Fruit fly (Drosophila melanogaster) whole organism, pupa: ENCODE measurements around the gene NdufA3.
A peak's percentile ranks its signal among the peaks of the same experiment; 100 is the strongest.

Source experiments
- CG10348 ChIP-seq: fragments of 200-800 bp; sonication (Bioruptor generic); IDR thresholded peaks from 2 replicates; pipeline ENCODE4 v1.3.6; 2022; ENCODE audit warnings: missing biosample characterization, missing genetic modification characterization
- CG12605 ChIP-seq: fragments of 200-800 bp; sonication (Bioruptor generic); IDR thresholded peaks from 2 replicates; pipeline ENCODE4 v1.3.6; 2022; ENCODE audit warnings: missing biosample characterization, missing genetic modification characterization
- CG13204 ChIP-seq: fragments of 200-800 bp; sonication (Bioruptor generic); optimal IDR thresholded peaks from 2 replicates; lab custom pipeline; 2018; ENCODE audit warnings: missing biosample characterization, mild to moderate bottlenecking, missing genetic modification characterization, moderate library complexity
- CG14655 ChIP-seq: fragments of 200-800 bp; sonication (Bioruptor generic); optimal IDR thresholded peaks from 3 replicates; lab custom pipeline; 2017; ENCODE audit warnings: mild to moderate bottlenecking, missing biosample characterization, missing genetic modification reagents, missing genetic modification characterization
- CG15710 ChIP-seq: fragments of 200-800 bp; sonication (Bioruptor generic); optimal IDR thresholded peaks from 2 replicates; lab custom pipeline; 2018; ENCODE audit warnings: missing biosample characterization, mild to moderate bottlenecking, missing genetic modification characterization, moderate library complexity
- CG17806 ChIP-seq: fragments of 200-800 bp; sonication (Bioruptor generic); optimal IDR thresholded peaks from 2 replicates; lab custom pipeline; 2018; ENCODE audit warnings: missing biosample characterization, mild to moderate bottlenecking, missing genetic modification characterization, moderate library complexity
- CG32121 ChIP-seq: fragments of 200-800 bp; sonication (Bioruptor generic); IDR thresholded peaks from 2 replicates; pipeline ENCODE4 v1.3.6; 2022; ENCODE audit warnings: missing biosample characterization, missing genetic modification characterization
- CG34367 ChIP-seq: fragments of 200-800 bp; sonication (Bioruptor generic); optimal IDR thresholded peaks from 2 replicates; lab custom pipeline; 2018; ENCODE audit warnings: missing biosample characterization, mild to moderate bottlenecking, missing genetic modification characterization
- CG4496 ChIP-seq: fragments of 200-800 bp; sonication (Bioruptor generic); IDR thresholded peaks from 3 replicates; pipeline ENCODE4 v1.3.6; 2022; ENCODE audit warnings: missing biosample characterization, missing genetic modification characterization
- CG8159 ChIP-seq: fragments of 200-800 bp; sonication (Bioruptor generic); optimal IDR thresholded peaks from 3 replicates; lab custom pipeline; 2018; ENCODE audit warnings: missing biosample characterization, mild to moderate bottlenecking, missing genetic modification characterization, moderate library complexity
- CG8301 ChIP-seq: fragments of 200-800 bp; sonication (Bioruptor generic); optimal IDR thresholded peaks from 2 replicates; lab custom pipeline; 2018; ENCODE audit warnings: missing biosample characterization, mild to moderate bottlenecking, missing genetic modification characterization
- CG9948 ChIP-seq: fragments of 200-800 bp; sonication (Bioruptor generic); optimal IDR thresholded peaks from 2 replicates; lab custom pipeline; 2018; ENCODE audit warnings: missing biosample characterization, mild to moderate bottlenecking, missing genetic modification characterization, moderate library complexity
- D1 ChIP-seq: fragments of 200-800 bp; sonication (Bioruptor generic); optimal IDR thresholded peaks from 2 replicates; lab custom pipeline; 2018; ENCODE audit warnings: missing biosample characterization, mild to moderate bottlenecking, missing genetic modification characterization, moderate library complexity
- EcR ChIP-seq: fragments of 200-800 bp; sonication (Bioruptor generic); optimal IDR thresholded peaks from 3 replicates; lab custom pipeline; 2019; ENCODE audit warnings: missing biosample characterization, missing genetic modification characterization, mild to moderate bottlenecking, moderate library complexity, missing genetic modification reagents
- Ets98B ChIP-seq: fragments of 200-800 bp; sonication (Bioruptor generic); IDR thresholded peaks from 2 replicates; pipeline ENCODE4 v1.3.6; 2022; ENCODE audit warnings: missing biosample characterization, missing genetic modification characterization
- Pif1A ChIP-seq: fragments of 200-800 bp; sonication (Bioruptor generic); optimal IDR thresholded peaks from 3 replicates; lab custom pipeline; 2016; ENCODE audit warnings: missing biosample characterization, missing genetic modification characterization
- Pif1B ChIP-seq: fragments of 200-800 bp; sonication (Bioruptor generic); optimal IDR thresholded peaks from 3 replicates; lab custom pipeline; 2016; ENCODE audit warnings: missing biosample characterization, missing genetic modification characterization
- Snoo ChIP-seq: fragments of 200-800 bp; sonication (Bioruptor generic); optimal IDR thresholded peaks from 3 replicates; lab custom pipeline; 2017; ENCODE audit warnings: missing biosample characterization, mild to moderate bottlenecking, missing genetic modification characterization, inconsistent platforms
- fd96Ca ChIP-seq: fragments of 200-800 bp; sonication (Bioruptor generic); IDR thresholded peaks from 3 replicates; pipeline ENCODE4 v1.3.6; 2022; ENCODE audit warnings: missing biosample characterization, missing genetic modification characterization
- gl ChIP-seq: fragments of 200-800 bp; sonication (Bioruptor generic); optimal IDR thresholded peaks from 2 replicates; lab custom pipeline; 2018; ENCODE audit warnings: missing biosample characterization, mild to moderate bottlenecking, missing genetic modification characterization
- rn ChIP-seq: fragments of 200-800 bp; sonication (Bioruptor generic); IDR thresholded peaks from 2 replicates; pipeline ENCODE4 v1.3.6; 2022; ENCODE audit warnings: missing biosample characterization, missing genetic modification characterization

NdufA3 gene

dm6 chrX:9159736-9160135 lies at the start of gene NdufA3:
NdufA3 (minus strand) TSS chrX:9160052.
- TF ChIP-seq CG34367 (tag; lab: Kevin White, UChicago) (no peak), CG12605 (GFP tag; lab: Robert Waterston, UW) (no peak), D1 (tag; lab: Kevin White, UChicago) (no peak)

- peak; percentile 77 for TF ChIP-seq CG12605 (GFP tag; lab: Robert Waterston, UW)
- TF ChIP-seq CG10348 (GFP tag; lab: Robert Waterston, UW), result peak; percentile 62
- peak; percentile 51 for TF ChIP-seq CG9948 (tag; lab: Kevin White, UChicago)
- TF ChIP-seq rn, result peak; percentile 55; the same call in 1 of the 2 replicates
- TF ChIP-seq CG13204 (GFP tag; lab: Kevin White, UChicago), result no peak
- TF ChIP-seq EcR (GFP tag; lab: Kevin White, UChicago), result no peak
- TF ChIP-seq CG17806, result peak; percentile 49
- TF ChIP-seq CG32121 (GFP tag; lab: Robert Waterston, UW), result peak; percentile 82
- peak; percentile 52 for TF ChIP-seq CG8159
- TF ChIP-seq D1 (tag; lab: Kevin White, UChicago), result no peak
- peak; percentile 4 for TF ChIP-seq Pif1B (GFP tag; lab: Kevin White, UChicago)
- no peak for TF ChIP-seq Pif1A (GFP tag; lab: Kevin White, UChicago)
- no peak for TF ChIP-seq Snoo
- TF ChIP-seq gl (tag; lab: Kevin White, UChicago), result no peak
- TF ChIP-seq CG34367 (tag; lab: Kevin White, UChicago), result peak; percentile 33
- peak; percentile 67 for TF ChIP-seq CG14655 (GFP tag; lab: Kevin White, UChicago)
- peak; percentile 91 for TF ChIP-seq fd96Ca
- TF ChIP-seq CG15710, result peak; percentile 58
- peak; percentile 91 for TF ChIP-seq Ets98B (GFP tag; lab: Robert Waterston, UW)
- TF ChIP-seq CG8301 (tag; lab: Kevin White, UChicago), result peak; percentile 6
- peak; percentile 87 for TF ChIP-seq CG4496 (GFP tag; lab: Robert Waterston, UW)
Measured at dm6 chrX:9201866-9202681, 42.2 kb upstream of the NdufA3 start.

dm6 chrX:9201080-9201479 lies 41.2 kb upstream of the NdufA3 start:
- no peak for TF ChIP-seq Pif1B (GFP tag; lab: Kevin White, UChicago)
- no peak for TF ChIP-seq rn
- TF ChIP-seq gl (tag; lab: Kevin White, UChicago), result no peak
- no peak for TF ChIP-seq Pif1A (GFP tag; lab: Kevin White, UChicago)
- no peak for TF ChIP-seq CG8301 (tag; lab: Kevin White, UChicago)
- TF ChIP-seq CG13204 (GFP tag; lab: Kevin White, UChicago), result no peak
- TF ChIP-seq CG14655 (GFP tag; lab: Kevin White, UChicago), result no peak
- TF ChIP-seq D1 (tag; lab: Kevin White, UChicago), result no peak
- no peak for TF ChIP-seq CG9948 (tag; lab: Kevin White, UChicago)
- no peak for TF ChIP-seq Ets98B (GFP tag; lab: Robert Waterston, UW)
- no peak for TF ChIP-seq CG12605 (GFP tag; lab: Robert Waterston, UW)
- no peak for TF ChIP-seq CG32121 (GFP tag; lab: Robert Waterston, UW)
- TF ChIP-seq Snoo, result no peak
- TF ChIP-seq CG17806, result no peak
- TF ChIP-seq CG15710, result no peak
- TF ChIP-seq fd96Ca, result no peak
- TF ChIP-seq EcR (GFP tag; lab: Kevin White, UChicago), result no peak
- no peak for TF ChIP-seq CG4496 (GFP tag; lab: Robert Waterston, UW)

dm6 chrX:9200234-9200633 lies 40.4 kb upstream of the NdufA3 start:
- TF ChIP-seq EcR (GFP tag; lab: Kevin White, UChicago) (no peak), CG13204 (GFP tag; lab: Kevin White, UChicago) (no peak), Snoo (no peak), CG12605 (GFP tag; lab: Robert Waterston, UW) (no peak), CG9948 (tag; lab: Kevin White, UChicago) (no peak)
- TF ChIP-seq, all 21 proteins: peak for 0

dm6 chrX:9196362-9196761 lies 36.5 kb upstream of the NdufA3 start, which contains the start of gene CG12118:
CG12118 (minus strand) TSS chrX:9196414.
- TF ChIP-seq CG14655 (GFP tag; lab: Kevin White, UChicago) (no peak), Pif1B (GFP tag; lab: Kevin White, UChicago) (peak; percentile 56), CG9948 (tag; lab: Kevin White, UChicago) (peak; percentile 60), CG10348 (GFP tag; lab: Robert Waterston, UW) (no peak), rn (peak; percentile 31; the same call in 1 of the 2 replicates), CG4496 (GFP tag; lab: Robert Waterston, UW) (peak; percentile 71; the same call in 2 of the 3 replicates), CG8159 (peak; percentile 65), CG34367 (tag; lab: Kevin White, UChicago) (peak; percentile 57), CG13204 (GFP tag; lab: Kevin White, UChicago) (no peak), CG32121 (GFP tag; lab: Robert Waterston, UW) (peak; percentile 79), fd96Ca (no peak), D1 (tag; lab: Kevin White, UChicago) (peak; percentile 33), CG17806 (peak; percentile 64), CG15710 (peak; percentile 65), Pif1A (GFP tag; lab: Kevin White, UChicago) (peak; percentile 46), Ets98B (GFP tag; lab: Robert Waterston, UW) (peak; percentile 45), CG8301 (tag; lab: Kevin White, UChicago) (peak; percentile 14), Snoo (peak; percentile 51)
